Fruit fly (Drosophila melanogaster) whole organism, embryonic: ENCODE measurements around the gene pnt.

Source experiments
- Atf6 ChIP-seq: fragments of 200-800 bp; sonication (Bioruptor generic); IDR thresholded peaks from 2 replicates; pipeline ENCODE4 v1.3.6; 2022; ENCODE audit warnings: missing biosample characterization, missing genetic modification characterization
- B-H1 ChIP-seq: fragments of 200-800 bp; sonication (Bioruptor generic); IDR thresholded peaks from 3 replicates; pipeline ENCODE4 v1.3.6; 2022; ENCODE audit warnings: missing biosample characterization, missing genetic modification characterization
- CG10543 ChIP-seq: fragments of 200-800 bp; sonication (Bioruptor generic); optimal IDR thresholded peaks from 3 replicates; lab custom pipeline; 2017; ENCODE audit warnings: missing biosample characterization, mild to moderate bottlenecking, missing genetic modification characterization, moderate library complexity
- CG11247 ChIP-seq: fragments of 200-800 bp; sonication (Bioruptor generic); IDR thresholded peaks from 2 replicates; pipeline ENCODE4 v1.3.6; 2022; ENCODE audit warnings: missing biosample characterization, missing genetic modification characterization
- CG12219 ChIP-seq: fragments of 200-800 bp; sonication (Bioruptor generic); optimal IDR thresholded peaks from 3 replicates; lab custom pipeline; 2018; ENCODE audit warnings: missing biosample characterization, mild to moderate bottlenecking, missing genetic modification characterization
- CG15011 ChIP-seq: fragments of 200-800 bp; sonication (Bioruptor generic); optimal IDR thresholded peaks from 3 replicates; lab custom pipeline; 2018; ENCODE audit warnings: missing biosample characterization, mild to moderate bottlenecking, missing genetic modification characterization
- CG15479 ChIP-seq: fragments of 200-800 bp; sonication (Bioruptor generic); optimal IDR thresholded peaks from 3 replicates; lab custom pipeline; 2019; ENCODE audit warnings: missing biosample characterization, mild to moderate bottlenecking, missing genetic modification characterization, moderate library complexity
- CG1603 ChIP-seq: fragments of 200-800 bp; sonication (Bioruptor generic); optimal IDR thresholded peaks from 2 replicates; lab custom pipeline; 2019; ENCODE audit warnings: missing biosample characterization, mild to moderate bottlenecking, missing genetic modification characterization, moderate library complexity
- CG16813 ChIP-seq: fragments of 200-800 bp; sonication (Bioruptor generic); IDR thresholded peaks from 3 replicates; pipeline ENCODE4 v1.3.6; 2022; ENCODE audit warnings: missing biosample characterization, missing genetic modification characterization; ENCODE audit not compliant: partially characterized antibody
- CG18262 ChIP-seq: fragments of 200-800 bp; optimal IDR thresholded peaks from 3 replicates; lab custom pipeline; 2019; ENCODE audit warnings: missing biosample characterization, mild to moderate bottlenecking, missing genetic modification characterization, moderate library complexity
- CG2199 ChIP-seq: fragments of 200-800 bp; sonication (Bioruptor generic); IDR thresholded peaks from 3 replicates; pipeline ENCODE4 v1.3.6; 2022; ENCODE audit warnings: missing biosample characterization, missing genetic modification characterization
- CG30431 ChIP-seq: fragments of 200-800 bp; sonication (Bioruptor generic); optimal IDR thresholded peaks from 2 replicates; lab custom pipeline; 2017; ENCODE audit warnings: missing biosample characterization, missing genetic modification characterization
- CG33213 ChIP-seq: fragments of 200-800 bp; sonication (Bioruptor generic); optimal IDR thresholded peaks from 3 replicates; lab custom pipeline; 2016; ENCODE audit warnings: missing biosample characterization, missing genetic modification characterization
- CG3847 ChIP-seq: fragments of 200-800 bp; sonication (Bioruptor generic); IDR thresholded peaks from 2 replicates; pipeline ENCODE4 v1.3.6; 2022; ENCODE audit warnings: missing biosample characterization, missing genetic modification characterization
- CG6254 ChIP-seq: fragments of 200-800 bp; sonication (Bioruptor generic); optimal IDR thresholded peaks from 3 replicates; lab custom pipeline; 2017; ENCODE audit warnings: mild to moderate bottlenecking, missing biosample characterization, missing genetic modification reagents, missing genetic modification characterization
- CG7556 ChIP-seq: fragments of 200-800 bp; sonication (Bioruptor generic); optimal IDR thresholded peaks from 2 replicates; lab custom pipeline; 2017; ENCODE audit warnings: missing biosample characterization, mild to moderate bottlenecking, missing genetic modification characterization
- CG7928 ChIP-seq: fragments of 200-800 bp; sonication (Bioruptor generic); optimal IDR thresholded peaks from 2 replicates; lab custom pipeline; 2017; ENCODE audit warnings: missing biosample characterization, mild to moderate bottlenecking, missing genetic modification characterization
- CG8290 ChIP-seq, 3 experiments: fragments of 200-800 bp; sonication (Bioruptor generic); optimal IDR thresholded peaks; 2 replicates each; lab custom pipeline; 2016 to 2019; ENCODE audit warnings: missing biosample characterization in 3 of 3, missing genetic modification characterization in 3 of 3, mild to moderate bottlenecking in 2 of 3, moderate library complexity in 1 of 3
- CrebB ChIP-seq: fragments of 200-800 bp; sonication (Bioruptor generic); optimal IDR thresholded peaks from 3 replicates; lab custom pipeline; 2018; ENCODE audit warnings: missing biosample characterization, mild to moderate bottlenecking, missing genetic modification characterization
- Dfd ChIP-seq, 2 experiments: fragments of >200 bp; optimal IDR thresholded peaks; 2 replicates each; lab custom pipeline; 2017; ENCODE audit warnings: missing biosample characterization in 2 of 2, missing genetic modification characterization in 2 of 2
- Doc3 ChIP-seq: fragments of 200-800 bp; sonication (Bioruptor generic); IDR thresholded peaks from 3 replicates; pipeline ENCODE4 v1.3.6; 2022; ENCODE audit warnings: missing biosample characterization, missing genetic modification characterization; ENCODE audit not compliant: partially characterized antibody
- Dp ChIP-seq: fragments of 200-800 bp; sonication (Bioruptor generic); optimal IDR thresholded peaks from 2 replicates; lab custom pipeline; 2018; ENCODE audit warnings: missing biosample characterization, mild to moderate bottlenecking, missing genetic modification characterization, moderate library complexity
- Drgx ChIP-seq: fragments of 200-800 bp; sonication (Bioruptor generic); IDR thresholded peaks from 2 replicates; pipeline ENCODE4 v1.3.6; 2022; ENCODE audit warnings: missing biosample characterization, missing genetic modification characterization
- E2f1 ChIP-seq: fragments of 200-800 bp; sonication (Bioruptor generic); IDR thresholded peaks from 2 replicates; pipeline ENCODE4 v1.3.6; 2022; ENCODE audit warnings: missing biosample characterization, missing genetic modification characterization
- Ets65A ChIP-seq: fragments of 200-800 bp; sonication (Bioruptor generic); peaks from one replicate; lab custom pipeline; 2016; ENCODE audit warnings: missing biosample characterization, missing genetic modification characterization
- MBD-R2 ChIP-seq: fragments of 200-800 bp; sonication (Bioruptor generic); IDR thresholded peaks from 2 replicates; pipeline ENCODE4 v1.3.6; 2022; ENCODE audit warnings: missing biosample characterization, missing genetic modification characterization
- NK7.1 ChIP-seq: fragments of 200-800 bp; sonication (Bioruptor generic); optimal IDR thresholded peaks from 3 replicates; lab custom pipeline; 2016; ENCODE audit warnings: missing biosample characterization, missing genetic modification characterization
- Nf-YA ChIP-seq: fragments of 200-800 bp; sonication (Bioruptor generic); IDR thresholded peaks from 2 replicates; pipeline ENCODE4 v1.3.6; 2022; ENCODE audit warnings: missing biosample characterization, missing genetic modification characterization
- Spps ChIP-seq: fragments of 200-800 bp; sonication (Bioruptor generic); optimal IDR thresholded peaks from 2 replicates; lab custom pipeline; 2018; ENCODE audit warnings: missing biosample characterization, mild to moderate bottlenecking, missing genetic modification characterization
- ab ChIP-seq: fragments of 200-800 bp; sonication (Bioruptor generic); optimal IDR thresholded peaks from 2 replicates; lab custom pipeline; 2016; ENCODE audit warnings: missing biosample characterization, missing genetic modification characterization
- abd-A ChIP-seq: fragments of 200-800 bp; sonication (Bioruptor generic); optimal IDR thresholded peaks from 3 replicates; lab custom pipeline; 2019; ENCODE audit warnings: missing biosample characterization, mild to moderate bottlenecking, missing genetic modification characterization, moderate library complexity
- ap ChIP-seq: fragments of 200-800 bp; sonication (Bioruptor generic); IDR thresholded peaks from 2 replicates; pipeline ENCODE4 v1.3.6; 2022; ENCODE audit warnings: missing biosample characterization, missing genetic modification characterization
- bcd ChIP-seq: fragments of 200-800 bp; sonication (Bioruptor generic); optimal IDR thresholded peaks from 2 replicates; lab custom pipeline; 2017; ENCODE audit warnings: missing biosample characterization, mild to moderate bottlenecking, missing genetic modification characterization
- bsh ChIP-seq, 2 experiments: fragments of 200-800 bp; sonication (Bioruptor generic); optimal IDR thresholded peaks; 2 replicates each; lab custom pipeline; 2017 to 2018; ENCODE audit warnings: mild to moderate bottlenecking in 2 of 2, missing biosample characterization in 2 of 2, missing genetic modification characterization in 2 of 2, moderate library complexity in 1 of 2
- caup ChIP-seq: fragments of 200-800 bp; sonication (Bioruptor generic); optimal IDR thresholded peaks from 3 replicates; lab custom pipeline; 2017; ENCODE audit warnings: missing biosample characterization, mild to moderate bottlenecking, missing genetic modification characterization, moderate library complexity; ENCODE audit not compliant: severe bottlenecking
- fu2 ChIP-seq: fragments of 200-800 bp; sonication (Bioruptor generic); optimal IDR thresholded peaks from 2 replicates; lab custom pipeline; 2016; ENCODE audit warnings: missing biosample characterization, missing genetic modification characterization
- grau ChIP-seq: fragments of 200-800 bp; optimal IDR thresholded peaks from 3 replicates; lab custom pipeline; 2019; ENCODE audit warnings: missing biosample characterization, mild to moderate bottlenecking, missing genetic modification characterization, moderate library complexity
- ken ChIP-seq: fragments of 200-800 bp; sonication (Bioruptor generic); IDR thresholded peaks from 3 replicates; pipeline ENCODE4 v1.3.6; 2022; ENCODE audit warnings: missing biosample characterization, missing genetic modification characterization
- lbe ChIP-seq: fragments of 200-800 bp; sonication (Bioruptor generic); optimal IDR thresholded peaks from 2 replicates; lab custom pipeline; 2016; ENCODE audit warnings: missing biosample characterization, mild to moderate bottlenecking, missing genetic modification characterization
- lilli ChIP-seq: fragments of 200-800 bp; sonication (Bioruptor generic); optimal IDR thresholded peaks from 3 replicates; lab custom pipeline; 2016; ENCODE audit warnings: missing biosample characterization, missing genetic modification characterization
- lov ChIP-seq, 2 experiments: fragments of 200-800 bp in 1 of 2; fragments of >200 bp in 1 of 2; sonication (Bioruptor generic) in 1 of 2; IDR thresholded peaks in 1 of 2; optimal IDR thresholded peaks in 1 of 2; 2 replicates in 1 of 2; 3 replicates in 1 of 2; pipeline versions ENCODE4 v1.3.6 to Lab custom; 2017 to 2022; ENCODE audit warnings: missing biosample characterization in 1 of 2, missing genetic modification characterization in 1 of 2
- nom ChIP-seq: fragments of 200-800 bp; sonication (Bioruptor generic); optimal IDR thresholded peaks from 2 replicates; lab custom pipeline; 2017; ENCODE audit warnings: missing biosample characterization, missing genetic modification characterization, mild to moderate bottlenecking, moderate library complexity, missing genetic modification reagents
- odd ChIP-seq: fragments of 200-800 bp; sonication (Bioruptor generic); optimal IDR thresholded peaks from 2 replicates; lab custom pipeline; 2017; ENCODE audit warnings: missing biosample characterization, mild to moderate bottlenecking, missing genetic modification characterization
- org-1 ChIP-seq: fragments of 200-800 bp; sonication (Bioruptor generic); optimal IDR thresholded peaks from 2 replicates; lab custom pipeline; 2017; ENCODE audit warnings: missing biosample characterization, missing genetic modification characterization
- ranshi ChIP-seq: fragments of 200-800 bp; sonication (Bioruptor generic); IDR thresholded peaks from 2 replicates; pipeline ENCODE4 v1.3.6; 2022; ENCODE audit warnings: missing biosample characterization, missing genetic modification characterization
- seq ChIP-seq: fragments of 200-800 bp; sonication (Bioruptor generic); IDR thresholded peaks from 2 replicates; pipeline ENCODE4 v1.3.6; 2022; ENCODE audit warnings: missing biosample characterization, missing genetic modification characterization
- ssp ChIP-seq: fragments of 200-800 bp; sonication (Bioruptor generic); IDR thresholded peaks from 2 replicates; pipeline ENCODE4 v1.3.6; 2022; ENCODE audit warnings: missing biosample characterization, missing genetic modification characterization
- twi ChIP-seq: fragments of 200-800 bp; optimal IDR thresholded peaks from 2 replicates; lab custom pipeline; 2019; ENCODE audit warnings: missing biosample characterization, mild to moderate bottlenecking, missing genetic modification characterization, moderate library complexity
- vnd ChIP-seq: fragments of 200-800 bp; sonication (Bioruptor generic); IDR thresholded peaks from 3 replicates; pipeline ENCODE4 v1.3.6; 2022; ENCODE audit warnings: missing biosample characterization, missing genetic modification characterization; ENCODE audit not compliant: partially characterized antibody
- yki ChIP-seq: fragments of >200 bp; optimal IDR thresholded peaks from 3 replicates; lab custom pipeline; 2018

Gene pnt

dm6 chr3R:23314332-23314731 is 31.6 kb downstream of the pnt start (continued):
- TF ChIP-seq lov (optimal IDR thresholded peaks at IDR 0.05; lab: Kevin White, UChicago) (no peak), lov (GFP tag; IDR thresholded peaks at IDR 0.05; lab: Robert Waterston, UW) (peak; percentile 55; the same call in 1 of the 3 replicates), ap (GFP tag; lab: Robert Waterston, UW) (no peak), ssp (GFP tag; lab: Robert Waterston, UW) (no peak), CG1603 (tag; lab: Kevin White, UChicago) (peak; percentile 7), ab (no peak), fu2 (GFP tag; lab: Kevin White, UChicago) (no peak), CG12219 (GFP tag; lab: Kevin White, UChicago) (peak; percentile 20), Ets65A (GFP tag; lab: Kevin White, UChicago) (peak; percentile 90), CG7556 (no peak), CG6254 (GFP tag; lab: Kevin White, UChicago) (peak; percentile 68), org-1 (GFP tag; lab: Kevin White, UChicago) (peak; percentile 31), E2f1 (GFP tag; lab: Robert Waterston, UW) (no peak; the same call in 1 of the 2 replicates), caup (peak; percentile 73), Atf6 (peak; percentile 51), seq (GFP tag; lab: Robert Waterston, UW) (peak; percentile 61; the same call in 1 of the 2 replicates), Dp (GFP tag; lab: Kevin White, UChicago) (no peak), nom (GFP tag; lab: Kevin White, UChicago) (peak; percentile 77), twi (tag; lab: Kevin White, UChicago) (peak; percentile 16), grau (peak; percentile 19), MBD-R2 (GFP tag; lab: Robert Waterston, UW) (peak; percentile 13; the same call in 1 of the 2 replicates), Dfd (GFP tag; optimal IDR thresholded peaks at IDR 0.05; lab: Kevin White, UChicago) (no peak), lbe (GFP tag; lab: Kevin White, UChicago) (no peak), CG8290 (GFP tag; optimal IDR thresholded peaks at IDR 0.05; lab: Kevin White, UChicago) (peak; percentile 23), CG8290 (tag; optimal IDR thresholded peaks at IDR 0.05; lab: Kevin White, UChicago) (peak; percentile 35 to 44), CG15011 (peak; percentile 18), Doc3 (GFP tag; lab: Robert Waterston, UW) (no peak), Drgx (GFP tag; lab: Robert Waterston, UW) (peak; percentile 73), CG11247 (GFP tag; lab: Robert Waterston, UW) (no peak), lilli (GFP tag; lab: Kevin White, UChicago) (no peak), ken (GFP tag; lab: Robert Waterston, UW) (no peak), odd (GFP tag; lab: Kevin White, UChicago) (peak; percentile 70), CG33213 (peak; percentile 33), ranshi (GFP tag; lab: Robert Waterston, UW) (peak; percentile 22; the same call in 1 of the 2 replicates), CG16813 (GFP tag; lab: Robert Waterston, UW) (no peak), CG30431 (no peak), NK7.1 (GFP tag; lab: Kevin White, UChicago) (no peak), B-H1 (GFP tag; lab: Robert Waterston, UW) (no peak), CrebB (tag; lab: Kevin White, UChicago) (peak; percentile 68), CG15479 (GFP tag; lab: Kevin White, UChicago) (peak; percentile 57), CG10543 (GFP tag; lab: Kevin White, UChicago) (peak; percentile 56), Nf-YA (GFP tag; lab: Robert Waterston, UW) (peak; percentile 48; the same call in 1 of the 2 replicates), vnd (GFP tag; lab: Robert Waterston, UW) (no peak), CG18262 (tag; lab: Kevin White, UChicago) (no peak), CG7928 (GFP tag; lab: Kevin White, UChicago) (no peak), abd-A (tag; lab: Kevin White, UChicago) (peak; percentile 49), CG2199 (GFP tag; lab: Robert Waterston, UW) (no peak; the same call in none of the 3 replicates), Spps (no peak), bsh (GFP tag; optimal IDR thresholded peaks at IDR 0.05; lab: Kevin White, UChicago) (peak; percentile 27 to 41), CG3847 (GFP tag; lab: Robert Waterston, UW) (0 out of 2 replicates have a peak, but pooled peaks have one; percentile 17), yki (lab: Kevin White, UChicago) (peak; percentile 73), bcd (GFP tag; lab: Kevin White, UChicago) (no peak)
